Worm (Caenorhabditis elegans): ENCODE measurements around the gene C16C8.11.

DNA sequence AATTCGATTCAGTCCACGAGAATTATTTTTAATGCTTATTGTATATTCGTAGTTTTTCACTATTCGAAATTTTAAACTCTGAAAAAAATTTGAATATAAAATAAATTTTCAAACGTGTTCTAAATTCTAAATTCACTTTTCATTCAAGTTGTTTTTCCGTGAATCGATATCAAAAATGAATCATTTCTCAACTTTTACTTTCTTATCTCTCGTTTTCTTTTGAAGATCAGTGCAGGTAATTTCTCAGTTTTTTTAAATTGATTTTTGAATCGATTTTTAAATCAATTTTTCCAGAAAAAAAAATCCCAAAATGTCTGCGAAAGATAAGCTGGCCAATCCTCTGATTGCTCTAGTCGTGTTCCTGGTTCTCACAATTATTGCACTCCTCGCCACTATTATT lies 37.0 kb upstream of the C16C8.11 start, which contains the start of gene nep-6:
- TF ChIP-seq jun-1 (tag; optimal IDR thresholded peaks at IDR 0.05) (no peak), lin-39 (tag; optimal IDR thresholded peaks at IDR 0.05) (no peak), snpc-4 (tag; optimal IDR thresholded peaks at IDR 0.05) (no peak), fos-1 (tag; optimal IDR thresholded peaks at IDR 0.05) (no peak)
